Worm (Caenorhabditis elegans) whole organism, L2 larva: ENCODE results near the gene R03G8.1.

ENCODE experiments used
- ama-1 ChIP-seq: fragments of 150-350 bp; optimal IDR thresholded peaks from 2 replicates; lab custom pipeline; 2018; ENCODE audit warnings: inconsistent platforms
- ceh-82 ChIP-seq: fragments of 150-350 bp; optimal IDR thresholded peaks from 2 replicates; lab custom pipeline; 2014; ENCODE audit warnings: missing biosample characterization, missing genetic modification characterization
- egl-27 ChIP-seq: sonication (generic microtip); optimal IDR thresholded peaks from 3 replicates; lab custom pipeline; 2017; ENCODE audit warnings: missing biosample characterization, missing genetic modification reagents, missing genetic modification characterization
- elt-3 ChIP-seq: sonication (generic microtip); optimal IDR thresholded peaks from 2 replicates; lab custom pipeline; 2017; ENCODE audit warnings: missing biosample characterization, missing genetic modification characterization
- lsy-2 ChIP-seq, 2 experiments: fragments of 150-350 bp in 1 of 2; sonication (generic microtip) in 1 of 2; optimal IDR thresholded peaks; 2 replicates each; lab custom pipeline; 2014 to 2017; ENCODE audit warnings: missing biosample characterization in 2 of 2, missing genetic modification characterization in 2 of 2
- nhr-11 ChIP-seq: fragments of 150-350 bp; optimal IDR thresholded peaks from 2 replicates; lab custom pipeline; 2014; ENCODE audit warnings: missing biosample characterization, missing genetic modification characterization
- nhr-23 ChIP-seq: fragments of 150-350 bp; optimal IDR thresholded peaks from 2 replicates; lab custom pipeline; 2014; ENCODE audit warnings: missing biosample characterization, missing genetic modification reagents, missing genetic modification characterization
- nhr-25 ChIP-seq: fragments of 150-350 bp; sonication (generic microtip); optimal IDR thresholded peaks from 3 replicates; lab custom pipeline; 2014; ENCODE audit warnings: missing biosample characterization, missing genetic modification characterization
- unc-39 ChIP-seq: fragments of 150-350 bp; optimal IDR thresholded peaks from 2 replicates; lab custom pipeline; 2014; ENCODE audit warnings: missing biosample characterization, missing genetic modification characterization

DNA sequence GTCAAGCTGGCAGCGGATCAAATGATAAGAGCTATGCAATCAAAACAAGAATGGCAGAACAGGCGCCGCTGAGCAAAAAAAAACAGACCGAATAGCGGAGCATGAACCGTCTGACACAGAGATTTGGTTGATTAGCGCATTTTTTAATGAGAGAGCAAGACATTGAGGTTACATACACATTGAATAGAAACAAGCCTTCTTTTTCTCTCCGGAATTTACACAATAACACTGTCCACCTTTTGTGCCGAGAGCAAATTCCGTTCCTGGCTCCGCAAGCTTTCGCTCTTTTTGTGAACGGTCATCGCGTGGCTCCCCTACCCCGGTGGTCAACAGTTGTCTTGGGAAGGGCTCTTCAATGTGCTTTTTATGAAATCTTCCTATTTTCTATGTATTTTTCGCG, 28.8 kb upstream of the R03G8.1 start, which contains the start of gene K03A11.6:
- TF ChIP-seq unc-39 (no peak), egl-27 (tag; lab: Kevin White, UChicago) (no peak), ceh-82 (tag; lab: Kevin White, UChicago) (no peak), lsy-2 (tag; optimal IDR thresholded peaks at IDR 0.05; lab: Kevin White, UChicago) (no peak), elt-3 (tag; lab: Kevin White, UChicago) (no peak), nhr-11 (tag; lab: Kevin White, UChicago) (no peak), nhr-25 (no peak), nhr-23 (tag; lab: Kevin White, UChicago) (no peak), ama-1 (lab: Kevin White, UChicago) (no peak)
